Worm (Caenorhabditis elegans) whole organism, mixed stage, embryonic: ENCODE results near the gene spp-5.

Experiments used
- M03D4.4 ChIP-seq: sonication (generic microtip); optimal IDR thresholded peaks from 2 replicates; lab custom pipeline; 2017; ENCODE audit warnings: mild to moderate bottlenecking, missing genetic modification characterization, missing compliant biosample characterization
- bed-3 ChIP-seq: fragments of 200-800 bp; sonication (Bioruptor generic); optimal IDR thresholded peaks from 3 replicates; lab custom pipeline; 2018; ENCODE audit warnings: mild to moderate bottlenecking, missing genetic modification characterization, moderate library complexity, missing compliant biosample characterization
- ceh-39 ChIP-seq: fragments of 150-350 bp; optimal IDR thresholded peaks from 2 replicates; lab custom pipeline; 2014; ENCODE audit warnings: missing biosample characterization, missing genetic modification characterization
- ceh-83 ChIP-seq: fragments of 200-800 bp; sonication (Bioruptor generic); optimal IDR thresholded peaks from 2 replicates; lab custom pipeline; 2018; ENCODE audit warnings: mild to moderate bottlenecking, missing genetic modification characterization, missing compliant biosample characterization
- ces-1 ChIP-seq: fragments of 150-350 bp; optimal IDR thresholded peaks from 2 replicates; lab custom pipeline; 2014; ENCODE audit warnings: missing biosample characterization, missing genetic modification reagents, missing genetic modification characterization
- cnd-1 ChIP-seq: fragments of 200-800 bp; sonication (Bioruptor generic); optimal IDR thresholded peaks from 2 replicates; lab custom pipeline; 2018; ENCODE audit warnings: mild to moderate bottlenecking, missing genetic modification characterization, missing compliant biosample characterization
- drap-1 ChIP-seq: fragments of 200-800 bp; sonication (Bioruptor generic); optimal IDR thresholded peaks from 3 replicates; lab custom pipeline; 2018; ENCODE audit warnings: mild to moderate bottlenecking, missing genetic modification characterization, missing compliant biosample characterization
- elt-1 ChIP-seq: sonication (generic microtip); optimal IDR thresholded peaks from 2 replicates; lab custom pipeline; 2017; ENCODE audit warnings: missing genetic modification characterization, mild to moderate bottlenecking, missing compliant biosample characterization, antibody characterized with exemption, moderate library complexity, borderline replicate concordance; ENCODE audit not compliant: insufficient read depth
- elt-3 ChIP-seq: fragments of 150-350 bp; optimal IDR thresholded peaks from 2 replicates; lab custom pipeline; 2014; ENCODE audit warnings: missing biosample characterization, missing genetic modification characterization
- flh-1 ChIP-seq: fragments of 200-800 bp; sonication (Bioruptor generic); optimal IDR thresholded peaks from 2 replicates; lab custom pipeline; 2018; ENCODE audit warnings: mild to moderate bottlenecking, missing genetic modification characterization, moderate library complexity, missing compliant biosample characterization
- ham-2 ChIP-seq: fragments of 200-800 bp; sonication (Bioruptor generic); optimal IDR thresholded peaks from 2 replicates; lab custom pipeline; 2018; ENCODE audit warnings: mild to moderate bottlenecking, missing genetic modification characterization, missing compliant biosample characterization
- lin-32 ChIP-seq: fragments of 200-800 bp; sonication (Bioruptor generic); optimal IDR thresholded peaks from 2 replicates; lab custom pipeline; 2018; ENCODE audit warnings: mild to moderate bottlenecking, missing genetic modification characterization, missing compliant biosample characterization
- lsy-2 ChIP-seq: fragments of 150-350 bp; optimal IDR thresholded peaks from 2 replicates; lab custom pipeline; 2014; ENCODE audit warnings: missing biosample characterization, missing genetic modification characterization
- mab-5 ChIP-seq: fragments of 150-350 bp; optimal IDR thresholded peaks from 2 replicates; lab custom pipeline; 2014; ENCODE audit warnings: missing biosample characterization, missing genetic modification characterization
- mep-1 ChIP-seq: fragments of 150-350 bp; optimal IDR thresholded peaks from 2 replicates; lab custom pipeline; 2017; ENCODE audit warnings: missing biosample characterization, missing genetic modification reagents, missing genetic modification characterization, inconsistent platforms
- mls-2 ChIP-seq: sonication (generic microtip); optimal IDR thresholded peaks from 2 replicates; lab custom pipeline; 2016; ENCODE audit warnings: mild to moderate bottlenecking, missing genetic modification characterization, moderate library complexity, missing compliant biosample characterization
- nhr-12 ChIP-seq: fragments of 150-350 bp; optimal IDR thresholded peaks from 2 replicates; lab custom pipeline; 2014; ENCODE audit warnings: missing biosample characterization, missing genetic modification characterization
- nhr-2 ChIP-seq: fragments of 150-350 bp; optimal IDR thresholded peaks from 2 replicates; lab custom pipeline; 2014; ENCODE audit warnings: missing biosample characterization, missing genetic modification characterization
- nhr-28 ChIP-seq: fragments of 150-350 bp; optimal IDR thresholded peaks from 2 replicates; lab custom pipeline; 2014; ENCODE audit warnings: missing biosample characterization, missing genetic modification characterization
- nhr-76 ChIP-seq: sonication (generic microtip); optimal IDR thresholded peaks from 2 replicates; lab custom pipeline; 2017; ENCODE audit warnings: missing biosample characterization, missing genetic modification characterization
- pha-4 ChIP-seq: fragments of 150-350 bp; optimal IDR thresholded peaks from 2 replicates; lab custom pipeline; 2018; ENCODE audit warnings: missing biosample characterization, missing genetic modification reagents, missing genetic modification characterization
- sem-2 ChIP-seq: fragments of 200-800 bp; sonication (Bioruptor generic); optimal IDR thresholded peaks from 2 replicates; lab custom pipeline; 2018; ENCODE audit warnings: mild to moderate bottlenecking, missing genetic modification characterization, missing compliant biosample characterization
- snpc-4 ChIP-seq: fragments of 150-350 bp; optimal IDR thresholded peaks from 2 replicates; lab custom pipeline; 2014; ENCODE audit warnings: missing biosample characterization, missing genetic modification characterization
- sptf-1 ChIP-seq: sonication (generic microtip); optimal IDR thresholded peaks from 2 replicates; lab custom pipeline; 2017; ENCODE audit warnings: mild to moderate bottlenecking, missing genetic modification characterization, moderate library complexity, missing compliant biosample characterization
- tbx-8 ChIP-seq: fragments of 200-800 bp; sonication (Bioruptor generic); optimal IDR thresholded peaks from 2 replicates; lab custom pipeline; 2018; ENCODE audit warnings: mild to moderate bottlenecking, missing genetic modification characterization, moderate library complexity, missing compliant biosample characterization
- unc-120 ChIP-seq: sonication (generic microtip); optimal IDR thresholded peaks from 2 replicates; lab custom pipeline; 2017; ENCODE audit warnings: missing genetic modification characterization, missing compliant biosample characterization; ENCODE audit not compliant: poor library complexity, severe bottlenecking
- unc-39 ChIP-seq: fragments of 150-350 bp; optimal IDR thresholded peaks from 2 replicates; lab custom pipeline; 2014; ENCODE audit warnings: missing biosample characterization, missing genetic modification characterization
- unc-62 ChIP-seq: fragments of 150-350 bp; optimal IDR thresholded peaks from 2 replicates; lab custom pipeline; 2014; ENCODE audit warnings: missing biosample characterization, missing genetic modification reagents, missing genetic modification characterization
- zip-8 ChIP-seq: fragments of 150-350 bp; optimal IDR thresholded peaks from 2 replicates; lab custom pipeline; 2014; ENCODE audit warnings: missing biosample characterization, missing genetic modification characterization

spp-5 gene

ce11 chrX:7316485-7317391, 3.4 kb downstream of the spp-5 start, which contains the start of the genes spp-2 and spp-6:
Gene spp-2, minus strand, starts transcription at chrX:7316818.
Gene spp-6, plus strand, starts transcription at chrX:7317341.
- TF ChIP-seq drap-1, result no peak
- TF ChIP-seq tbx-8 (GFP tag; lab: Kevin White, UChicago), result no peak
- TF ChIP-seq unc-120 (tag; lab: Kevin White, UChicago), result no peak
- no peak for TF ChIP-seq ham-2 (GFP tag; lab: Kevin White, UChicago)
- TF ChIP-seq cnd-1 (tag; lab: Kevin White, UChicago), result no peak

ce11 chrX:7315329-7315728, 4.8 kb downstream of the spp-5 start, which contains the start of gene spp-3:
Gene spp-3, minus strand, starts transcription at chrX:7315353.
- TF ChIP-seq elt-3 (tag; lab: Kevin White, UChicago) (no peak), flh-1 (no peak), ces-1 (GFP tag; lab: Kevin White, UChicago) (no peak), nhr-76 (tag; lab: Kevin White, UChicago) (no peak), ham-2 (GFP tag; lab: Kevin White, UChicago) (no peak), mab-5 (tag; lab: Kevin White, UChicago) (no peak), sptf-1 (tag; lab: Kevin White, UChicago) (no peak), unc-120 (tag; lab: Kevin White, UChicago) (no peak), nhr-28 (tag; lab: Kevin White, UChicago) (no peak), tbx-8 (GFP tag; lab: Kevin White, UChicago) (no peak), ceh-83 (no peak), unc-62 (GFP tag; lab: Kevin White, UChicago) (no peak), mls-2 (no peak), lsy-2 (tag; lab: Kevin White, UChicago) (no peak), cnd-1 (tag; lab: Kevin White, UChicago) (no peak), M03D4.4 (no peak)

- no peak for TF ChIP-seq nhr-2 (tag; lab: Kevin White, UChicago)
- TF ChIP-seq nhr-12 (tag; lab: Kevin White, UChicago), result no peak
- TF ChIP-seq M03D4.4, result no peak
- TF ChIP-seq ham-2 (GFP tag; lab: Kevin White, UChicago), result no peak
- no peak for TF ChIP-seq cnd-1 (tag; lab: Kevin White, UChicago)
- no peak for TF ChIP-seq lsy-2 (tag; lab: Kevin White, UChicago)
- no peak for TF ChIP-seq elt-1
- no peak for TF ChIP-seq pha-4 (tag; lab: Kevin White, UChicago)
- TF ChIP-seq flh-1, result no peak
- no peak for TF ChIP-seq tbx-8 (GFP tag; lab: Kevin White, UChicago)
- no peak for TF ChIP-seq ceh-39 (tag; lab: Kevin White, UChicago)
- no peak for TF ChIP-seq mep-1 (tag; lab: Kevin White, UChicago)
- TF ChIP-seq bed-3 (GFP tag; lab: Kevin White, UChicago), result no peak
- no peak for TF ChIP-seq unc-39 (tag; lab: Kevin White, UChicago)
- no peak for TF ChIP-seq ces-1 (GFP tag; lab: Kevin White, UChicago)
- no peak for TF ChIP-seq sem-2
- no peak for TF ChIP-seq ceh-83
- no peak for TF ChIP-seq snpc-4
- TF ChIP-seq sptf-1 (tag; lab: Kevin White, UChicago), result no peak
These were observed 5.6 kb downstream of the spp-5 start for ce11 chrX:7314564-7314963.

- no peak for TF ChIP-seq nhr-2 (tag; lab: Kevin White, UChicago)
- TF ChIP-seq drap-1, result no peak
- no peak for TF ChIP-seq nhr-28 (tag; lab: Kevin White, UChicago)
- no peak for TF ChIP-seq ham-2 (GFP tag; lab: Kevin White, UChicago)
- TF ChIP-seq M03D4.4, result no peak
- no peak for TF ChIP-seq zip-8 (tag; lab: Kevin White, UChicago)
- no peak for TF ChIP-seq lin-32 (GFP tag; lab: Kevin White, UChicago)
- no peak for TF ChIP-seq nhr-76 (tag; lab: Kevin White, UChicago)
- no peak for TF ChIP-seq nhr-12 (tag; lab: Kevin White, UChicago)
- TF ChIP-seq unc-39 (tag; lab: Kevin White, UChicago), result no peak
- no peak for TF ChIP-seq mep-1 (tag; lab: Kevin White, UChicago)
These were observed 6.9 kb downstream of the spp-5 start for ce11 chrX:7313236-7313635.
